Worm (Caenorhabditis elegans) whole organism, young adult: ENCODE measurements around the gene Y57G11B.8.

ENCODE experiments used
- B0019.2 ChIP-seq: fragments of 200-800 bp; sonication (Bioruptor generic); conservative IDR thresholded peaks from 2 replicates; pipeline ENCODE4 v1.3.6; 2022; ENCODE audit warnings: missing genetic modification reagents, missing genetic modification characterization, missing compliant biosample characterization
- B0035.1 ChIP-seq: sonication (generic microtip); optimal IDR thresholded peaks from 2 replicates; lab custom pipeline; 2016; ENCODE audit warnings: missing genetic modification characterization, mild to moderate bottlenecking, missing compliant biosample characterization, missing genotype, missing genetic modification reagents
- B0261.1 ChIP-seq: sonication (generic microtip); optimal IDR thresholded peaks from 2 replicates; lab custom pipeline; 2016; ENCODE audit warnings: mild to moderate bottlenecking, missing genetic modification characterization, moderate library complexity, missing compliant biosample characterization
- C06A6.2 ChIP-seq: fragments of 200-800 bp; sonication (Bioruptor generic); conservative IDR thresholded peaks from 2 replicates; pipeline ENCODE4 v1.3.6; 2022; ENCODE audit warnings: missing genetic modification characterization, missing compliant biosample characterization
- D2030.7 ChIP-seq: fragments of 200-800 bp; sonication (Bioruptor generic); IDR thresholded peaks from 2 replicates; pipeline ENCODE4 v1.3.6; 2022; ENCODE audit warnings: missing genetic modification reagents, missing genetic modification characterization, missing compliant biosample characterization
- F22D6.2 ChIP-seq: sonication (generic microtip); optimal IDR thresholded peaks from 2 replicates; lab custom pipeline; 2016; ENCODE audit warnings: mild to moderate bottlenecking, missing genetic modification characterization, missing compliant biosample characterization
- F23B12.7 ChIP-seq: sonication (generic microtip); optimal IDR thresholded peaks from 2 replicates; lab custom pipeline; 2017; ENCODE audit warnings: missing genetic modification characterization, mild to moderate bottlenecking, missing compliant biosample characterization, antibody characterized with exemption, moderate library complexity; ENCODE audit not compliant: insufficient read depth
- F37B4.10 ChIP-seq: fragments of 200-800 bp; sonication (Bioruptor generic); IDR thresholded peaks from 2 replicates; pipeline ENCODE4 v1.3.6; 2022; ENCODE audit warnings: missing genetic modification characterization, missing compliant biosample characterization
- F39B2.1 ChIP-seq: fragments of 200-800 bp; sonication (Bioruptor generic); IDR thresholded peaks from 2 replicates; pipeline ENCODE4 v1.3.6; 2022; ENCODE audit warnings: missing genetic modification reagents, missing genetic modification characterization, missing compliant biosample characterization
- F49E8.2 ChIP-seq: sonication (generic microtip); optimal IDR thresholded peaks from 3 replicates; lab custom pipeline; 2017; ENCODE audit warnings: missing genetic modification characterization, mild to moderate bottlenecking, missing compliant biosample characterization, antibody characterized with exemption, moderate library complexity; ENCODE audit not compliant: insufficient read depth
- F57C9.4 ChIP-seq: sonication (generic microtip); optimal IDR thresholded peaks from 2 replicates; lab custom pipeline; 2017; ENCODE audit warnings: mild to moderate bottlenecking, missing genetic modification characterization, missing compliant biosample characterization
- K12H6.12 ChIP-seq: fragments of 200-800 bp; sonication (Bioruptor generic); optimal IDR thresholded peaks from 2 replicates; lab custom pipeline; 2018; ENCODE audit warnings: mild to moderate bottlenecking, missing genetic modification characterization, missing compliant biosample characterization
- T26A5.8 ChIP-seq: sonication (generic microtip); optimal IDR thresholded peaks from 2 replicates; lab custom pipeline; 2016; ENCODE audit warnings: missing genetic modification characterization, missing compliant biosample characterization
- Y53F4B.3 ChIP-seq: fragments of 200-800 bp; sonication (Bioruptor generic); IDR thresholded peaks from 2 replicates; pipeline ENCODE4 v1.3.6; 2022; ENCODE audit warnings: missing genetic modification reagents, missing genetic modification characterization, missing compliant biosample characterization
- Y56A3A.18 ChIP-seq: fragments of 200-800 bp; sonication (Bioruptor generic); IDR thresholded peaks from 2 replicates; pipeline ENCODE4 v1.3.6; 2022; ENCODE audit warnings: missing genetic modification reagents, missing genetic modification characterization, missing compliant biosample characterization
- aptf-3 ChIP-seq: fragments of 200-800 bp; sonication (Bioruptor generic); IDR thresholded peaks from 2 replicates; pipeline ENCODE4 v1.3.6; 2022; ENCODE audit warnings: missing genetic modification characterization, missing compliant biosample characterization
- cebp-2 ChIP-seq: fragments of 200-800 bp; sonication (Bioruptor generic); IDR thresholded peaks from 2 replicates; pipeline ENCODE4 v1.3.6; 2022; ENCODE audit warnings: missing genetic modification characterization, missing compliant biosample characterization
- ceh-100 ChIP-seq: fragments of 200-800 bp; sonication (Bioruptor generic); IDR thresholded peaks from 2 replicates; pipeline ENCODE4 v1.3.6; 2022; ENCODE audit warnings: missing genetic modification reagents, missing genetic modification characterization, missing compliant biosample characterization
- ceh-27 ChIP-seq: fragments of 200-800 bp; sonication (Bioruptor generic); optimal IDR thresholded peaks from 2 replicates; lab custom pipeline; 2018; ENCODE audit warnings: mild to moderate bottlenecking, missing genetic modification characterization, moderate library complexity, missing compliant biosample characterization
- ceh-40 ChIP-seq: fragments of 200-800 bp; sonication (Bioruptor generic); IDR thresholded peaks from 2 replicates; pipeline ENCODE4 v1.3.6; 2022; ENCODE audit warnings: missing genetic modification characterization, missing compliant biosample characterization
- ceh-79 ChIP-seq: sonication (generic microtip); optimal IDR thresholded peaks from 2 replicates; lab custom pipeline; 2017; ENCODE audit warnings: mild to moderate bottlenecking, missing genetic modification characterization, missing compliant biosample characterization
- ceh-91 ChIP-seq: fragments of 200-800 bp; sonication (Bioruptor generic); IDR thresholded peaks from 2 replicates; pipeline ENCODE4 v1.3.6; 2022; ENCODE audit warnings: missing genetic modification reagents, missing genetic modification characterization, missing compliant biosample characterization
- chd-7 ChIP-seq: sonication (generic microtip); optimal IDR thresholded peaks from 2 replicates; lab custom pipeline; 2016; ENCODE audit warnings: mild to moderate bottlenecking, missing genetic modification characterization, moderate library complexity, missing compliant biosample characterization
- die-1 ChIP-seq: sonication (generic microtip); optimal IDR thresholded peaks from 2 replicates; lab custom pipeline; 2016; ENCODE audit warnings: missing genotype, mild to moderate bottlenecking, missing genetic modification characterization, missing compliant biosample characterization
- egl-44 ChIP-seq: fragments of 200-800 bp; sonication (Bioruptor generic); IDR thresholded peaks from 2 replicates; pipeline ENCODE4 v1.3.6; 2022; ENCODE audit warnings: missing genetic modification reagents, missing genetic modification characterization, missing compliant biosample characterization
- egrh-3 ChIP-seq: fragments of 200-800 bp; sonication (Bioruptor generic); IDR thresholded peaks from 2 replicates; pipeline ENCODE4 v1.3.6; 2022; ENCODE audit warnings: missing genetic modification reagents, missing genetic modification characterization, missing compliant biosample characterization
- fkh-3 ChIP-seq: sonication (generic microtip); optimal IDR thresholded peaks from 2 replicates; lab custom pipeline; 2016; ENCODE audit warnings: mild to moderate bottlenecking, missing genetic modification characterization, missing compliant biosample characterization
- gei-17 ChIP-seq: fragments of 200-800 bp; sonication (Bioruptor generic); optimal IDR thresholded peaks from 2 replicates; lab custom pipeline; 2018; ENCODE audit warnings: mild to moderate bottlenecking, missing genetic modification characterization, missing compliant biosample characterization
- him-1 ChIP-seq: sonication (generic microtip); optimal IDR thresholded peaks from 2 replicates; lab custom pipeline; 2016; ENCODE audit warnings: missing genotype, missing genetic modification reagents, missing genetic modification characterization, missing compliant biosample characterization
- hmg-1.2 ChIP-seq: fragments of 200-800 bp; sonication (Bioruptor generic); IDR thresholded peaks from 2 replicates; pipeline ENCODE4 v1.3.6; 2022; ENCODE audit warnings: missing genetic modification reagents, missing genetic modification characterization, missing compliant biosample characterization
- hsf-1 ChIP-seq: fragments of 200-800 bp; sonication (Bioruptor generic); IDR thresholded peaks from 2 replicates; pipeline ENCODE4 v1.3.6; 2022; ENCODE audit warnings: missing genetic modification reagents, missing genetic modification characterization, missing compliant biosample characterization
- let-607 ChIP-seq, 2 experiments: fragments of 200-800 bp in 1 of 2; sonication (Bioruptor generic) in 1 of 2; sonication (generic microtip) in 1 of 2; optimal IDR thresholded peaks; 2 replicates each; lab custom pipeline; 2016 to 2018; ENCODE audit warnings: mild to moderate bottlenecking in 2 of 2, missing compliant biosample characterization in 2 of 2, missing genetic modification characterization in 2 of 2, moderate library complexity in 2 of 2, missing genotype in 1 of 2
- lir-1 ChIP-seq: fragments of 200-800 bp; sonication (Bioruptor generic); conservative IDR thresholded peaks from 2 replicates; pipeline ENCODE4 v1.3.6; 2022; ENCODE audit warnings: missing genetic modification reagents, missing genetic modification characterization, missing compliant biosample characterization
- madf-8 ChIP-seq: fragments of 200-800 bp; sonication (Bioruptor generic); conservative IDR thresholded peaks from 2 replicates; pipeline ENCODE4 v1.3.6; 2022; ENCODE audit warnings: missing genetic modification reagents, missing genetic modification characterization, missing compliant biosample characterization
- mxl-1 ChIP-seq: sonication (generic microtip); optimal IDR thresholded peaks from 2 replicates; lab custom pipeline; 2016; ENCODE audit warnings: missing genetic modification characterization, missing compliant biosample characterization
- nhr-120 ChIP-seq: fragments of 200-800 bp; sonication (Bioruptor generic); IDR thresholded peaks from 2 replicates; pipeline ENCODE4 v1.3.6; 2022; ENCODE audit warnings: missing genetic modification characterization, missing compliant biosample characterization
- nhr-80 ChIP-seq: sonication (generic microtip); optimal IDR thresholded peaks from 2 replicates; lab custom pipeline; 2016; ENCODE audit warnings: missing genetic modification characterization, missing compliant biosample characterization
- nhr-90 ChIP-seq: sonication (generic microtip); optimal IDR thresholded peaks from 2 replicates; lab custom pipeline; 2016; ENCODE audit warnings: missing genotype, mild to moderate bottlenecking, missing genetic modification characterization, missing compliant biosample characterization
- pha-4 ChIP-seq: fragments of 150-350 bp; sonication (generic microtip); optimal IDR thresholded peaks from 2 replicates; lab custom pipeline; 2014; ENCODE audit warnings: missing biosample characterization, missing genetic modification reagents, missing genetic modification characterization
- rcor-1 ChIP-seq: fragments of 200-800 bp; sonication (Bioruptor generic); IDR thresholded peaks from 2 replicates; pipeline ENCODE4 v1.3.6; 2022; ENCODE audit warnings: missing genetic modification reagents, missing genetic modification characterization, missing compliant biosample characterization
- repo-1 ChIP-seq: sonication (generic microtip); optimal IDR thresholded peaks from 2 replicates; lab custom pipeline; 2017; ENCODE audit warnings: mild to moderate bottlenecking, missing genetic modification characterization, missing compliant biosample characterization
- sdz-38 ChIP-seq: sonication (generic microtip); optimal IDR thresholded peaks from 2 replicates; lab custom pipeline; 2016; ENCODE audit warnings: missing genotype, missing genetic modification characterization, missing compliant biosample characterization
- sptf-2 ChIP-seq: fragments of 200-800 bp; sonication (Bioruptor generic); optimal IDR thresholded peaks from 2 replicates; lab custom pipeline; 2018; ENCODE audit warnings: mild to moderate bottlenecking, missing genetic modification characterization, missing compliant biosample characterization
- unc-130 ChIP-seq: sonication (generic microtip); optimal IDR thresholded peaks from 2 replicates; lab custom pipeline; 2016; ENCODE audit warnings: missing genetic modification reagents, missing genetic modification characterization, missing compliant biosample characterization
- unc-62 ChIP-seq: fragments of 150-350 bp; optimal IDR thresholded peaks from 2 replicates; lab custom pipeline; 2014; ENCODE audit warnings: missing biosample characterization, missing genetic modification reagents, missing genetic modification characterization
- xnd-1 ChIP-seq: sonication (generic microtip); optimal IDR thresholded peaks from 2 replicates; lab custom pipeline; 2016; ENCODE audit warnings: missing genotype, missing genetic modification reagents, missing genetic modification characterization, missing compliant biosample characterization
- ztf-18 ChIP-seq: sonication (generic microtip); optimal IDR thresholded peaks from 2 replicates; lab custom pipeline; 2016; ENCODE audit warnings: missing genotype, mild to moderate bottlenecking, missing genetic modification characterization, missing compliant biosample characterization
- ztf-25 ChIP-seq: fragments of 200-800 bp; sonication (Bioruptor generic); IDR thresholded peaks from 2 replicates; pipeline ENCODE4 v1.3.6; 2022; ENCODE audit warnings: missing genetic modification reagents, missing genetic modification characterization, missing compliant biosample characterization
- ztf-26 ChIP-seq: sonication (generic microtip); optimal IDR thresholded peaks from 2 replicates; lab custom pipeline; 2017; ENCODE audit warnings: missing genetic modification characterization, missing compliant biosample characterization
- ztf-28 ChIP-seq: fragments of 200-800 bp; sonication (Bioruptor generic); IDR thresholded peaks from 2 replicates; pipeline ENCODE4 v1.3.6; 2022; ENCODE audit warnings: missing genetic modification reagents, missing genetic modification characterization, missing compliant biosample characterization
- ztf-6 ChIP-seq: fragments of 200-800 bp; sonication (Bioruptor generic); IDR thresholded peaks from 2 replicates; pipeline ENCODE4 v1.3.6; 2022; ENCODE audit warnings: missing genetic modification reagents, missing genetic modification characterization, missing compliant biosample characterization

Gene Y57G11B.8

ce11 chrIV:14594249-14594648 is 15.7 kb upstream of the Y57G11B.8 start (continued):
- TF ChIP-seq Y53F4B.3 (GFP tag; lab: Robert Waterston, UW) (no peak), nhr-90 (tag; lab: Kevin White, UChicago) (peak; percentile 82), chd-7 (no peak), F57C9.4 (tag; lab: Kevin White, UChicago) (no peak), unc-62 (GFP tag; lab: Kevin White, UChicago) (no peak), aptf-3 (GFP tag; lab: Robert Waterston, UW) (no peak), B0019.2 (GFP tag; lab: Robert Waterston, UW) (no peak), K12H6.12 (no peak), unc-130 (GFP tag; lab: Kevin White, UChicago) (no peak), C06A6.2 (GFP tag; lab: Robert Waterston, UW) (peak; percentile 78; the same call in 1 of the 2 replicates), ztf-18 (tag; lab: Kevin White, UChicago) (no peak), let-607 (tag; optimal IDR thresholded peaks at IDR 0.05; lab: Kevin White, UChicago) (peak in 1 of 2 experiments; percentile 82), egrh-3 (GFP tag; lab: Robert Waterston, UW) (0 out of 2 replicates have a peak, but pooled peaks have one; percentile 35), sdz-38 (tag; lab: Kevin White, UChicago) (no peak), ztf-6 (no peak), ztf-25 (no peak), ztf-28 (GFP tag; lab: Robert Waterston, UW) (no peak), F39B2.1 (GFP tag; lab: Robert Waterston, UW) (no peak), ceh-27 (GFP tag; lab: Kevin White, UChicago) (no peak), D2030.7 (no peak), ztf-26 (tag; lab: Kevin White, UChicago) (peak; percentile 89), die-1 (no peak), sptf-2 (GFP tag; lab: Kevin White, UChicago) (no peak), gei-17 (GFP tag; lab: Kevin White, UChicago) (no peak), lir-1 (GFP tag; lab: Robert Waterston, UW) (no peak), nhr-80 (tag; lab: Kevin White, UChicago) (peak; percentile 100), T26A5.8 (tag; lab: Kevin White, UChicago) (no peak), pha-4 (tag; lab: Kevin White, UChicago) (peak; percentile 45), hmg-1.2 (GFP tag; lab: Robert Waterston, UW) (no peak), B0035.1 (tag; lab: Kevin White, UChicago) (no peak), mxl-1 (tag; lab: Kevin White, UChicago) (no peak), cebp-2 (no peak), madf-8 (no peak), egl-44 (no peak; the same call in 1 of the 2 replicates), rcor-1 (GFP tag; lab: Robert Waterston, UW) (no peak), fkh-3 (no peak), ceh-100 (GFP tag; lab: Robert Waterston, UW) (no peak), F49E8.2 (tag; lab: Kevin White, UChicago) (no peak), nhr-120 (GFP tag; lab: Robert Waterston, UW) (no peak), hsf-1 (GFP tag; lab: Robert Waterston, UW) (no peak), B0261.1 (tag; lab: Kevin White, UChicago) (no peak), him-1 (tag; lab: Kevin White, UChicago) (no peak), xnd-1 (tag; lab: Kevin White, UChicago) (no peak), Y56A3A.18 (GFP tag; lab: Robert Waterston, UW) (no peak), ceh-40 (GFP tag; lab: Robert Waterston, UW) (no peak), F23B12.7 (tag; lab: Kevin White, UChicago) (peak; percentile 54), F37B4.10 (GFP tag; lab: Robert Waterston, UW) (no peak), F22D6.2 (tag; lab: Kevin White, UChicago) (peak; percentile 80), repo-1 (tag; lab: Kevin White, UChicago) (no peak), ceh-91 (GFP tag; lab: Robert Waterston, UW) (no peak), ceh-79 (no peak)
